Fruit fly (Drosophila melanogaster) whole organism, adult: ENCODE data around the gene CG12477.

Experiments
- CG11617 ChIP-seq: fragments of 200-800 bp; sonication (Bioruptor generic); optimal IDR thresholded peaks from 2 replicates; lab custom pipeline; 2017; ENCODE audit warnings: mild to moderate bottlenecking, missing biosample characterization, missing genetic modification reagents, missing genetic modification characterization
- CG12768 ChIP-seq: fragments of 200-800 bp; sonication (Bioruptor generic); optimal IDR thresholded peaks from 2 replicates; lab custom pipeline; 2017; ENCODE audit warnings: missing biosample characterization, missing genetic modification characterization, mild to moderate bottlenecking, moderate library complexity, missing genetic modification reagents
- CG14711 ChIP-seq: fragments of 200-800 bp; sonication (Bioruptor generic); optimal IDR thresholded peaks from 2 replicates; lab custom pipeline; 2018; ENCODE audit warnings: missing biosample characterization, mild to moderate bottlenecking, missing genetic modification characterization, moderate library complexity
- CG1620 ChIP-seq: fragments of 200-800 bp; sonication (Bioruptor generic); optimal IDR thresholded peaks from 2 replicates; lab custom pipeline; 2016; ENCODE audit warnings: missing biosample characterization, missing genetic modification characterization
- CG33017 ChIP-seq: fragments of 200-800 bp; sonication (Bioruptor generic); optimal IDR thresholded peaks from 2 replicates; lab custom pipeline; 2018; ENCODE audit warnings: missing biosample characterization, mild to moderate bottlenecking, missing genetic modification characterization, moderate library complexity
- CG5204 ChIP-seq: fragments of 200-800 bp; sonication (Bioruptor generic); optimal IDR thresholded peaks from 2 replicates; lab custom pipeline; 2016; ENCODE audit warnings: missing biosample characterization, missing genetic modification characterization
- CG7045 ChIP-seq: fragments of 200-800 bp; sonication (Bioruptor generic); optimal IDR thresholded peaks from 2 replicates; lab custom pipeline; 2017; ENCODE audit warnings: missing biosample characterization, mild to moderate bottlenecking, missing genetic modification characterization
- CG7101 ChIP-seq: fragments of 200-800 bp; sonication (Bioruptor generic); optimal IDR thresholded peaks from 2 replicates; lab custom pipeline; 2018; ENCODE audit warnings: missing biosample characterization, mild to moderate bottlenecking, missing genetic modification characterization, moderate library complexity
- Clk ChIP-seq: fragments of 200-800 bp; sonication (Bioruptor generic); optimal IDR thresholded peaks from 2 replicates; lab custom pipeline; 2017; ENCODE audit warnings: missing biosample characterization, missing genetic modification characterization
- Crg-1 ChIP-seq: fragments of 200-800 bp; sonication (Bioruptor generic); optimal IDR thresholded peaks from 2 replicates; lab custom pipeline; 2016; ENCODE audit warnings: missing biosample characterization, missing genetic modification characterization
- Hr96 ChIP-seq: fragments of 200-800 bp; sonication (Bioruptor generic); optimal IDR thresholded peaks from 2 replicates; lab custom pipeline; 2016; ENCODE audit warnings: missing biosample characterization, missing genetic modification characterization
- Mnt ChIP-seq: fragments of 200-800 bp; sonication (Bioruptor generic); optimal IDR thresholded peaks from 2 replicates; lab custom pipeline; 2016; ENCODE audit warnings: missing biosample characterization, mild to moderate bottlenecking, missing genetic modification characterization
- bab1 ChIP-seq: fragments of 200-800 bp; sonication (Bioruptor generic); optimal IDR thresholded peaks from 3 replicates; lab custom pipeline; 2019; ENCODE audit warnings: missing biosample characterization, mild to moderate bottlenecking, missing genetic modification characterization, moderate library complexity
- cic ChIP-seq: fragments of 200-800 bp; sonication (Bioruptor generic); optimal IDR thresholded peaks from 2 replicates; lab custom pipeline; 2017; ENCODE audit warnings: missing biosample characterization, mild to moderate bottlenecking, missing genetic modification characterization, moderate library complexity
- cnc ChIP-seq, 2 experiments: fragments of >200 bp; optimal IDR thresholded peaks; 2 replicates each; lab custom pipeline; 2017
- kay ChIP-seq: fragments of 200-800 bp; sonication (Bioruptor generic); peaks from one replicate; lab custom pipeline; 2016; ENCODE audit warnings: missing biosample characterization, missing genetic modification characterization, borderline replicate concordance
- ovo ChIP-seq: fragments of 200-800 bp; sonication (Bioruptor generic); optimal IDR thresholded peaks from 2 replicates; lab custom pipeline; 2016; ENCODE audit warnings: missing biosample characterization, missing genetic modification characterization
- pad ChIP-seq: fragments of 200-800 bp; sonication (Bioruptor generic); optimal IDR thresholded peaks from 3 replicates; lab custom pipeline; 2017; ENCODE audit warnings: missing biosample characterization, missing genetic modification characterization, mild to moderate bottlenecking, moderate library complexity, missing genetic modification reagents
- tj ChIP-seq: fragments of 200-800 bp; sonication (Bioruptor generic); optimal IDR thresholded peaks from 3 replicates; lab custom pipeline; 2017; ENCODE audit warnings: missing biosample characterization, mild to moderate bottlenecking, missing genetic modification characterization, moderate library complexity
- toe ChIP-seq: fragments of 200-800 bp; sonication (Bioruptor generic); optimal IDR thresholded peaks from 2 replicates; lab custom pipeline; 2016; ENCODE audit warnings: missing biosample characterization, missing genetic modification characterization

The CG12477 gene

DNA sequence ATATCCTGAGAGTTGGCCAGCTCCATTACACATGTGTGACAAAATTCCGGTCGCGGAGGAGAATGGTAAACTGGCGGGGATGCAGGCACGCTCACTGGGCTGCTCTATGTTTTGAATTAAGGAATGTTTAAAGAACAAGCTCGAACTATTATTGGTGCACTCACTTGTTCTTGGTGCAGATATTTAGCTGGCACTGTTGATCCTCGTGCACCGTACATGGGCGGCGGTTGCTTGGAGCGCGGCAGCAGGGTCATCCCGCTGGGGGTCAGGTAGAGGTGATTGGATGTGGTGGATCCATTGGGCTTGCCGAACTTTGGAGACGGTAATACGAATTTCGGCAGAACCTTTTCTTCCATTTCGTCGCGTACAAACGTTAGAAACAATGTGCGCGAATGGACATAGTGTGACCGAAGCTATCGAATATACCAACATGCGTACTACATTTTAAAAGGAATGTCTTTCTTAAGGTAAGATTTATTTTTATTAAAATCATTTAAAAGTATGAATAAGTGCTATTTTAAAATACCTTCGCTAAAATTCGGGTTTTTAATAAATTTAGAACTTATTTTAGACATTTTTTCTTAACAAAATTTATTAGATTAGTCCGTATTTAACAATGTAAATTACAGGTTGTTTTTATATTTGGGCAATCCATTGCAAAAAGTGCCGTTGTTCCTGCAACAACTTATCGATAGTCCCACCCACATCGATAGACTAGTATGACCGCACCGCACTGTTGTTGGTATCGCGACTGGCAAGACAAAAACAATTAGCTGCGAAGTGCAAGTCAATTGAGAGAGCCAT, 25.1 kb upstream of the CG12477 start, which contains the start of the genes Nufip and Atg3:
Gene Nufip (minus strand): TSS at position 415 of the 804 bp plus-strand sequence.
Gene Atg3 (plus strand): TSS at position 735 of the 804 bp plus-strand sequence.
- TF ChIP-seq Crg-1 (GFP tag; lab: Kevin White, UChicago) = no peak
- TF ChIP-seq Hr96 (GFP tag; lab: Kevin White, UChicago) = no peak
- no peak for TF ChIP-seq Clk (GFP tag; lab: Kevin White, UChicago)
- no peak for TF ChIP-seq cnc (optimal IDR thresholded peaks at IDR 0.05; lab: Kevin White, UChicago)
- TF ChIP-seq kay (GFP tag; lab: Kevin White, UChicago) = peak; percentile 91
- TF ChIP-seq CG11617 (GFP tag; lab: Kevin White, UChicago) = peak; percentile 45
- peak; percentile 15 for TF ChIP-seq bab1 (GFP tag; lab: Kevin White, UChicago)
- peak; percentile 10 for TF ChIP-seq CG7045
- TF ChIP-seq Mnt = peak; percentile 73
- peak; percentile 38 for TF ChIP-seq tj (GFP tag; lab: Kevin White, UChicago)
- no peak for TF ChIP-seq CG12768
- peak; percentile 70 for TF ChIP-seq ovo (GFP tag; lab: Kevin White, UChicago)
- TF ChIP-seq toe = no peak
- TF ChIP-seq CG14711 (tag; lab: Kevin White, UChicago) = peak; percentile 19
- peak; percentile 28 for TF ChIP-seq pad (GFP tag; lab: Kevin White, UChicago)
- no peak for TF ChIP-seq CG5204 (GFP tag; lab: Kevin White, UChicago)
- peak; percentile 37 for TF ChIP-seq CG33017 (tag; lab: Kevin White, UChicago)
- peak; percentile 18 for TF ChIP-seq cic (GFP tag; lab: Kevin White, UChicago)
- peak; percentile 42 for TF ChIP-seq CG7101 (tag; lab: Kevin White, UChicago)
- TF ChIP-seq CG1620 (GFP tag; lab: Kevin White, UChicago) = peak; percentile 9

DNA sequence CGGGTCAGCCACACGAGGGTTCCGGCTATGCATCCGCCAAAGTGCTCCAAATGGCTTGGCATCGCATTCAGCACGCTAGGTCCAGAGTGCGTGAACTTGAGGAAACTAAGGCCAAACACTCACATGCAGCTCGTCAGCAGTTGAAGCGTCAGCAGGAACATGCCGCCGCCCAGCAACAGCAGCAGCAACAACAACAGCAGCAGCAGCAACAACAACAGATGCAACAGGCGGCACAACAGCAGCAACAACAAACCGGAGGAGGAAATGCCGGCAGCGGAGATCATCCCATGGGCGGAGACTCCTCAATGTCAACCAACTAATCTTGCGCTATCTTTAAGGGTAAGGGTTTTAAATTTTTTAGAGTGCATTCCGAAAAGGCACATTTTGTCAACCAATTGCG, 23.1 kb upstream of the CG12477 start:
- no peak for TF ChIP-seq CG33017 (tag; lab: Kevin White, UChicago)
- no peak for TF ChIP-seq Mnt
- TF ChIP-seq cnc (optimal IDR thresholded peaks at IDR 0.05; lab: Kevin White, UChicago) = no peak
- TF ChIP-seq Hr96 (GFP tag; lab: Kevin White, UChicago) = no peak
- TF ChIP-seq ovo (GFP tag; lab: Kevin White, UChicago) = no peak
- TF ChIP-seq bab1 (GFP tag; lab: Kevin White, UChicago) = no peak
- no peak for TF ChIP-seq kay (GFP tag; lab: Kevin White, UChicago)
- no peak for TF ChIP-seq Clk (GFP tag; lab: Kevin White, UChicago)
- TF ChIP-seq tj (GFP tag; lab: Kevin White, UChicago) = no peak
- no peak for TF ChIP-seq cic (GFP tag; lab: Kevin White, UChicago)
- no peak for TF ChIP-seq CG1620 (GFP tag; lab: Kevin White, UChicago)
- TF ChIP-seq CG14711 (tag; lab: Kevin White, UChicago) = no peak

DNA sequence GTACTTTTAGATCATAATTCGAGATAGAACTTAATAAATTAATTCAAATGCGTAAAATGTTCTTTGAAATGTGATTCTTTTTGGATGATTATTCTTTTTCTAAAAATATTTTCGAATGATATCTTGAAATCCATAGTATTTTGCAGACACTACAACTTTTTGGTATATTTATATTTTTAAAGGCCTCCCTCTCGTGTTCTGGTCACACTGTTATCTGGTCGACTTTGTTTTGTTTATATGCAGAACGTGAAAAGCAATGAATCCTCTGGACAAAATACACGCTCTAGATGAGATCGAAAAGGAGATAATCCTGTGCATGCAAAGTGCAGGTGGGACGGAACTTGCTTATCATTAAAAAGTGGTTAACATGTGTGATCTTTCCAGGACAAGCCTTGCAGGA, 22.6 kb upstream of the CG12477 start, which contains the start of gene MED11:
Gene MED11 (plus strand): TSS at position 210 of the 400 bp plus-strand sequence.
- TF ChIP-seq kay (GFP tag; lab: Kevin White, UChicago) (peak; percentile 37), bab1 (GFP tag; lab: Kevin White, UChicago) (no peak)

DNA sequence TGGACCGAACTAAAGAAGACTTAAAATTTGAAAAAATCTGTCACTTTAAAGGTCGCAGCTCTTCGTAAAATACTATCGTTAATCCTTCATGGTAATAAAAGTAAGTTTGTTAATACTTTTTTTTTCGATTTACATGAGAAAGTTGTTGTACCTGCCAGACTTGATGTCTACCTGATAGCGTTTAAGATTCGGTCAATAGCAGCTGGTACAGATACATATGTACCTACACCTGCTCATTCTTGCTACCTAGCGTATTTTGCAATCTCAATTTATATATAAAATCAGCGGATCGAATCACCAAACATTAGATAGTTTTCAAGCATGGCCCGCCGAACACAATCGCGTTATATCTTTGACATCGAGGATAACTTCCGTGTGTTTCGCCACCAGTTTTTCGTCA, 21.1 kb upstream of the CG12477 start, which contains the start of gene CG6885:
Gene CG6885 (plus strand): TSS at position 301 of the 400 bp plus-strand sequence.
- no peak for TF ChIP-seq CG1620 (GFP tag; lab: Kevin White, UChicago)
- TF ChIP-seq bab1 (GFP tag; lab: Kevin White, UChicago) = no peak
- TF ChIP-seq tj (GFP tag; lab: Kevin White, UChicago) = no peak
- no peak for TF ChIP-seq kay (GFP tag; lab: Kevin White, UChicago)
- no peak for TF ChIP-seq CG14711 (tag; lab: Kevin White, UChicago)
- TF ChIP-seq Clk (GFP tag; lab: Kevin White, UChicago) = no peak
- TF ChIP-seq Crg-1 (GFP tag; lab: Kevin White, UChicago) = no peak
- no peak for TF ChIP-seq CG33017 (tag; lab: Kevin White, UChicago)
- no peak for TF ChIP-seq CG12768
- TF ChIP-seq ovo (GFP tag; lab: Kevin White, UChicago) = no peak
- no peak for TF ChIP-seq Mnt
- no peak for TF ChIP-seq toe
- no peak for TF ChIP-seq cic (GFP tag; lab: Kevin White, UChicago)
- TF ChIP-seq cnc (optimal IDR thresholded peaks at IDR 0.05; lab: Kevin White, UChicago) = no peak
- TF ChIP-seq CG7045 = no peak
- TF ChIP-seq CG5204 (GFP tag; lab: Kevin White, UChicago) = no peak
- no peak for TF ChIP-seq Hr96 (GFP tag; lab: Kevin White, UChicago)
- TF ChIP-seq CG7101 (tag; lab: Kevin White, UChicago) = no peak

DNA sequence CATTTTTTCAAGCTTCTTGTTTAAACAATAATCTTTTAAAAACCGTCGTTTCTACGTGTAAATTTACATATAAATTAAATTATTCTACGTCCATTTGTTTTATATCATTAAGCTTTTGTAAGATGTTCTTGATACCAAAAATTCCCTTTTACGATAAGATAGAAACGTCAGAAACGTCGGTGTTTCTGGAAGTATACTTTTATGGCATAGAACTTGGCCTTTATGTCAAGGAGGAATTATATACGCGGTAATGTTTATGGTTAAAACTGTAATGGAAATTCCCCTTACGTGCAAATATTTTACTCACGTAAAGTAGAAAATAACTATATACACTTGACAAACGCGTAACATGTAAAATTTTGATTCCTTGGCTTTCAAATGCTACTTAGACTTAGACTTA, 20.6 kb upstream of the CG12477 start:
- TF ChIP-seq tj (GFP tag; lab: Kevin White, UChicago) (no peak), kay (GFP tag; lab: Kevin White, UChicago) (no peak), toe (no peak), CG11617 (GFP tag; lab: Kevin White, UChicago) (no peak), CG33017 (tag; lab: Kevin White, UChicago) (no peak), bab1 (GFP tag; lab: Kevin White, UChicago) (no peak), CG1620 (GFP tag; lab: Kevin White, UChicago) (no peak), CG14711 (tag; lab: Kevin White, UChicago) (no peak), CG7101 (tag; lab: Kevin White, UChicago) (no peak), Clk (GFP tag; lab: Kevin White, UChicago) (no peak), cnc (optimal IDR thresholded peaks at IDR 0.05; lab: Kevin White, UChicago) (no peak), Mnt (no peak), CG5204 (GFP tag; lab: Kevin White, UChicago) (no peak), pad (GFP tag; lab: Kevin White, UChicago) (no peak), Crg-1 (GFP tag; lab: Kevin White, UChicago) (no peak), ovo (GFP tag; lab: Kevin White, UChicago) (no peak), Hr96 (GFP tag; lab: Kevin White, UChicago) (no peak), CG7045 (no peak), cic (GFP tag; lab: Kevin White, UChicago) (no peak)
